Fruit fly (Drosophila melanogaster): ENCODE measurements around the gene CG2656.
A peak's percentile ranks its signal among the peaks of the same experiment; 100 is the strongest.

The CG2656 gene

dm6 chr3R:7122172-7123072, 22.1 kb upstream of the CG2656 start (continued):
- TF ChIP-seq CG8359 (GFP tag; optimal IDR thresholded peaks at IDR 0.05; ENCODE audit: borderline replicate concordance) (no peak), nerfin-1 (tag; optimal IDR thresholded peaks at IDR 0.05) (peak; percentile 70), CG14710 (tag; optimal IDR thresholded peaks at IDR 0.05) (peak; percentile 4), eyg (GFP tag; optimal IDR thresholded peaks at IDR 0.05) (no peak), vvl (GFP tag; IDR thresholded peaks at IDR 0.05) (peak; percentile 38; the same call in 1 of the 2 replicates), seq (GFP tag; IDR thresholded peaks at IDR 0.05) (peak; percentile 8; the same call in 1 of the 2 replicates), CG8924 (tag; optimal IDR thresholded peaks at IDR 0.05) (peak; percentile 36), bsh (GFP tag; optimal IDR thresholded peaks at IDR 0.05) (no peak), kah (GFP tag; optimal IDR thresholded peaks at IDR 0.05) (no peak), Trl (optimal IDR thresholded peaks at IDR 0.05) (peak in 1 of 2 experiments; percentile 5), Trl (GFP tag; optimal IDR thresholded peaks at IDR 0.05) (no peak), CG6765 (GFP tag; optimal IDR thresholded peaks at IDR 0.05) (peak; percentile 1), CG10147 (GFP tag; optimal IDR thresholded peaks at IDR 0.05) (no peak), Elba2 (GFP tag; optimal IDR thresholded peaks at IDR 0.05) (peak; percentile 69), CG9215 (GFP tag; IDR thresholded peaks at IDR 0.05) (peak; percentile 37; the same call in 1 of the 2 replicates), Hsf (GFP tag; optimal IDR thresholded peaks at IDR 0.05) (no peak), mirr (GFP tag; optimal IDR thresholded peaks at IDR 0.05) (peak; percentile 76), chm (GFP tag; IDR thresholded peaks at IDR 0.05) (0 out of 2 replicates have a peak, but pooled peaks have one; percentile 39), Oaz (GFP tag; IDR thresholded peaks at IDR 0.05) (no peak), cg (GFP tag; optimal IDR thresholded peaks at IDR 0.05) (peak; percentile 56), CG10321 (GFP tag; IDR thresholded peaks at IDR 0.05) (peak; percentile 80), Side (GFP tag; optimal IDR thresholded peaks at IDR 0.05) (no peak), D (optimal IDR thresholded peaks at IDR 0.05) (no peak), D (GFP tag; optimal IDR thresholded peaks at IDR 0.05) (peak; percentile 13), peb (GFP tag; IDR thresholded peaks at IDR 0.05) (no peak), Stat92E (GFP tag; optimal IDR thresholded peaks at IDR 0.05) (no peak), Xbp1 (GFP tag; optimal IDR thresholded peaks at IDR 0.05) (no peak)

- TF ChIP-seq sna (GFP tag; IDR thresholded peaks at IDR 0.05; ENCODE audit: partially characterized antibody) (no peak), pho (GFP tag; optimal IDR thresholded peaks at IDR 0.05) (no peak), CG10959 (GFP tag; IDR thresholded peaks at IDR 0.05) (no peak), CG15269 (tag; optimal IDR thresholded peaks at IDR 0.05) (no peak), CG2120 (GFP tag; optimal IDR thresholded peaks at IDR 0.05) (no peak), Med (GFP tag) (peak; percentile 51), CG17361 (GFP tag; IDR thresholded peaks at IDR 0.05) (no peak), fd3F (GFP tag; optimal IDR thresholded peaks at IDR 0.05) (no peak), CG12071 (GFP tag; optimal IDR thresholded peaks at IDR 0.05) (no peak), CG5245 (GFP tag; optimal IDR thresholded peaks at IDR 0.05) (no peak), seq (GFP tag; IDR thresholded peaks at IDR 0.05) (0 out of 2 replicates have a peak, but pooled peaks have one; percentile 12), CG11247 (GFP tag; IDR thresholded peaks at IDR 0.05) (no peak), fd64A (GFP tag; optimal IDR thresholded peaks at IDR 0.05) (no peak), bab2 (GFP tag; optimal IDR thresholded peaks at IDR 0.05) (no peak), CG17829 (tag; optimal IDR thresholded peaks at IDR 0.05) (no peak), br (optimal IDR thresholded peaks at IDR 0.05) (no peak), h (optimal IDR thresholded peaks at IDR 0.05) (no peak), CG4854 (GFP tag; optimal IDR thresholded peaks at IDR 0.05) (no peak), p53 (GFP tag; optimal IDR thresholded peaks at IDR 0.05) (no peak), CG10366 (GFP tag; IDR thresholded peaks at IDR 0.05) (no peak), onecut (GFP tag; IDR thresholded peaks at IDR 0.05) (peak; percentile 97), Rx (GFP tag; IDR thresholded peaks at IDR 0.05) (no peak), HLH4C (GFP tag; IDR thresholded peaks at IDR 0.05; ENCODE audit: partially characterized antibody) (peak; percentile 10; the same call in 1 of the 3 replicates), abd-A (tag; optimal IDR thresholded peaks at IDR 0.05) (peak; percentile 4), tgo (GFP tag; IDR thresholded peaks at IDR 0.05) (no peak)
Measured at dm6 chr3R:7123073-7123572, 21.4 kb upstream of the CG2656 start.
